Worm (Caenorhabditis elegans) whole organism, L2 larva: Measurements from ENCODE around the gene Y51H4A.938.

Experiments
- ZK546.5 ChIP-seq: sonication (generic microtip); optimal IDR thresholded peaks from 2 replicates; lab custom pipeline; 2017; ENCODE audit warnings: missing biosample characterization, missing genetic modification characterization
- aly-2 ChIP-seq: fragments of 150-350 bp; optimal IDR thresholded peaks from 2 replicates; lab custom pipeline; 2014; ENCODE audit warnings: missing biosample characterization, missing genetic modification characterization
- ama-1 ChIP-seq: fragments of 150-350 bp; optimal IDR thresholded peaks from 2 replicates; lab custom pipeline; 2018; ENCODE audit warnings: inconsistent platforms
- ceh-82 ChIP-seq: fragments of 150-350 bp; optimal IDR thresholded peaks from 2 replicates; lab custom pipeline; 2014; ENCODE audit warnings: missing biosample characterization, missing genetic modification characterization
- mab-5 ChIP-seq: fragments of 150-350 bp; optimal IDR thresholded peaks from 2 replicates; lab custom pipeline; 2014; ENCODE audit warnings: missing biosample characterization, missing genetic modification characterization
- mbf-1 ChIP-seq: sonication (generic microtip); optimal IDR thresholded peaks from 2 replicates; lab custom pipeline; 2017; ENCODE audit warnings: missing biosample characterization, missing genetic modification characterization
- nhr-237 ChIP-seq: fragments of 150-350 bp; optimal IDR thresholded peaks from 2 replicates; lab custom pipeline; 2014; ENCODE audit warnings: missing biosample characterization, missing genetic modification characterization
- nhr-25 ChIP-seq: fragments of 150-350 bp; sonication (generic microtip); optimal IDR thresholded peaks from 3 replicates; lab custom pipeline; 2014; ENCODE audit warnings: missing biosample characterization, missing genetic modification characterization
- nhr-6 ChIP-seq: fragments of 150-350 bp; optimal IDR thresholded peaks from 2 replicates; lab custom pipeline; 2014; ENCODE audit warnings: missing biosample characterization, missing genetic modification characterization
- unc-55 ChIP-seq: fragments of 150-350 bp; sonication (generic microtip); optimal IDR thresholded peaks from 3 replicates; lab custom pipeline; 2014; ENCODE audit warnings: missing biosample characterization, missing genetic modification reagents, missing genetic modification characterization
- ztf-11 ChIP-seq: sonication (generic microtip); optimal IDR thresholded peaks from 2 replicates; lab custom pipeline; 2017; ENCODE audit warnings: missing biosample characterization, missing genetic modification characterization

DNA sequence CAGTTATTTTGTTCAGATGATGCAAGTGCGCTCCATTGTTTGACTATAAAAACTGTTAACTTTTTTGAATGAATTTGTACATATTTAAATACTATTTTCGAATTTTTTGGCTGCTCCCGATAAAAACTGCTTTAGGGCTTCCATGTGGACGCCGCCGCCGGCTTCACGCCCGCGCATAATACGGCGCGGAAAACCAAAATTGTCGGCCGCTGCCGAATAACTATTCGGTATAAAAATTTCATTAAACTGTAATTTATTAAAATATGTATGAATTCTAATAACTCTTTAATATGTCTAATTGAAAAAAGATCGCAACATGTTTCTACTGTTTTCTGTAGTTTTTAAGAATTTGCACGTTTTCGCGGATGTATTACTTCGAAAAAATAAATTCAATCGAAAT is 34.3 kb upstream of the Y51H4A.938 start:
- TF ChIP-seq nhr-6 (tag; lab: Kevin White, UChicago), result no peak
- TF ChIP-seq nhr-237 (tag; lab: Kevin White, UChicago), result no peak
- no peak for TF ChIP-seq ztf-11 (tag; lab: Kevin White, UChicago)
- no peak for TF ChIP-seq ama-1 (lab: Kevin White, UChicago)
- TF ChIP-seq ceh-82 (tag; lab: Kevin White, UChicago), result no peak
- no peak for TF ChIP-seq unc-55
- no peak for TF ChIP-seq nhr-25 (tag; lab: Kevin White, UChicago)
- TF ChIP-seq ZK546.5 (tag; lab: Kevin White, UChicago), result no peak
- TF ChIP-seq mab-5, result no peak
- no peak for TF ChIP-seq aly-2 (tag; lab: Kevin White, UChicago)
- no peak for TF ChIP-seq mbf-1 (tag; lab: Kevin White, UChicago)
